Fruit fly (Drosophila melanogaster) whole organism, wandering third instar larva: Measurements from ENCODE around the gene Cpr66Cb.

ENCODE experiments used
- Abd-B ChIP-seq: fragments of >200 bp; optimal IDR thresholded peaks from 2 replicates; lab custom pipeline; 2017; ENCODE audit warnings: missing biosample characterization, missing genetic modification characterization
- Dfd ChIP-seq: fragments of >200 bp; optimal IDR thresholded peaks from 2 replicates; lab custom pipeline; 2017; ENCODE audit warnings: missing biosample characterization, missing genetic modification characterization
- Myc ChIP-seq: fragments of >200 bp; optimal IDR thresholded peaks from 2 replicates; lab custom pipeline; 2017
- Sp1 ChIP-seq: fragments of 200-800 bp; sonication (Bioruptor generic); optimal IDR thresholded peaks from 3 replicates; lab custom pipeline; 2019; ENCODE audit warnings: missing biosample characterization, mild to moderate bottlenecking, missing genetic modification characterization, moderate library complexity
- dl ChIP-seq, 2 experiments: fragments of 175-275, 200-275 bp in 1 of 2; fragments of 200-275 bp in 1 of 2; sonication (Bioruptor generic); optimal IDR thresholded peaks; lab custom pipeline; 2018; ENCODE audit warnings: mild to moderate bottlenecking in 2 of 2, missing biosample characterization in 2 of 2, missing genetic modification characterization in 2 of 2, moderate library complexity in 2 of 2; ENCODE audit not compliant: partially characterized antibody in 2 of 2, insufficient read depth in 1 of 2
- psq ChIP-seq: fragments of 200-800 bp; sonication (Bioruptor generic); optimal IDR thresholded peaks from 3 replicates; lab custom pipeline; 2017; ENCODE audit warnings: missing biosample characterization, mild to moderate bottlenecking, missing genetic modification characterization, moderate library complexity
- tai ChIP-seq: sonication (Bioruptor generic); optimal IDR thresholded peaks from 2 replicates; lab custom pipeline; 2016; ENCODE audit warnings: missing biosample characterization, missing genetic modification characterization
- usp ChIP-seq: fragments of >200 bp; optimal IDR thresholded peaks from 2 replicates; lab custom pipeline; 2017; ENCODE audit warnings: missing biosample characterization, missing genetic modification characterization
- woc ChIP-seq: sonication (Bioruptor generic); optimal IDR thresholded peaks from 2 replicates; lab custom pipeline; 2016; ENCODE audit warnings: missing biosample characterization, mild to moderate bottlenecking, missing genetic modification characterization

dm6 chr3L:8328283-8328682 is 8.2 kb upstream of the Cpr66Cb start, which contains the start of gene CG34462:
- no peak for TF ChIP-seq tai (GFP tag; lab: Kevin White, UChicago)
- no peak for TF ChIP-seq Myc (lab: Kevin White, UChicago)
- no peak for TF ChIP-seq psq (GFP tag; lab: Kevin White, UChicago)
- TF ChIP-seq Dfd (GFP tag; lab: Kevin White, UChicago), result no peak
- no peak for TF ChIP-seq Sp1 (GFP tag; lab: Kevin White, UChicago)
- no peak for TF ChIP-seq Abd-B (GFP tag; lab: Kevin White, UChicago)
- no peak for TF ChIP-seq usp (GFP tag; lab: Kevin White, UChicago)
- TF ChIP-seq dl (GFP tag; optimal IDR thresholded peaks at IDR 0.05; lab: Kevin White, UChicago; ENCODE audit: insufficient read depth in 1 of 2, partially characterized antibody in 2 of 2), result no peak
- no peak for TF ChIP-seq woc (GFP tag; lab: Kevin White, UChicago)
